Worm (Caenorhabditis elegans) whole organism, young adult: ENCODE results near the gene trap-3.

Experiments used
- B0261.1 ChIP-seq: sonication (generic microtip); optimal IDR thresholded peaks from 2 replicates; lab custom pipeline; 2016; ENCODE audit warnings: mild to moderate bottlenecking, missing genetic modification characterization, moderate library complexity, missing compliant biosample characterization
- C06A6.2 ChIP-seq: fragments of 200-800 bp; sonication (Bioruptor generic); conservative IDR thresholded peaks from 2 replicates; pipeline ENCODE4 v1.3.6; 2022; ENCODE audit warnings: missing genetic modification characterization, missing compliant biosample characterization
- C17E4.6 ChIP-seq: fragments of 200-800 bp; sonication (Bioruptor generic); IDR thresholded peaks from 2 replicates; pipeline ENCODE4 v1.3.6; 2022; ENCODE audit warnings: missing genetic modification reagents, missing genetic modification characterization, missing compliant biosample characterization
- F10E7.11 ChIP-seq: sonication (generic microtip); optimal IDR thresholded peaks from 2 replicates; lab custom pipeline; 2017; ENCODE audit warnings: mild to moderate bottlenecking, missing genetic modification characterization, moderate library complexity, missing compliant biosample characterization
- F22D6.2 ChIP-seq: sonication (generic microtip); optimal IDR thresholded peaks from 2 replicates; lab custom pipeline; 2016; ENCODE audit warnings: mild to moderate bottlenecking, missing genetic modification characterization, missing compliant biosample characterization
- F37B4.10 ChIP-seq: fragments of 200-800 bp; sonication (Bioruptor generic); IDR thresholded peaks from 2 replicates; pipeline ENCODE4 v1.3.6; 2022; ENCODE audit warnings: missing genetic modification characterization, missing compliant biosample characterization
- F49E8.2 ChIP-seq: sonication (generic microtip); optimal IDR thresholded peaks from 3 replicates; lab custom pipeline; 2017; ENCODE audit warnings: missing genetic modification characterization, mild to moderate bottlenecking, missing compliant biosample characterization, antibody characterized with exemption, moderate library complexity; ENCODE audit not compliant: insufficient read depth
- F52B5.7 ChIP-seq: sonication (generic microtip); optimal IDR thresholded peaks from 2 replicates; lab custom pipeline; 2016; ENCODE audit warnings: mild to moderate bottlenecking, missing genetic modification characterization, missing compliant biosample characterization
- F55B11.4 ChIP-seq: sonication (generic microtip); optimal IDR thresholded peaks from 2 replicates; lab custom pipeline; 2016; ENCODE audit warnings: missing compliant biosample characterization, missing genetic modification characterization, borderline replicate concordance; ENCODE audit not compliant: insufficient read depth
- K11D2.4 ChIP-seq: fragments of 200-800 bp; sonication (Bioruptor generic); IDR thresholded peaks from 2 replicates; pipeline ENCODE4 v1.3.6; 2022; ENCODE audit warnings: missing genetic modification reagents, missing genetic modification characterization, missing compliant biosample characterization
- T26A5.8 ChIP-seq: sonication (generic microtip); optimal IDR thresholded peaks from 2 replicates; lab custom pipeline; 2016; ENCODE audit warnings: missing genetic modification characterization, missing compliant biosample characterization
- Y53F4B.3 ChIP-seq: fragments of 200-800 bp; sonication (Bioruptor generic); IDR thresholded peaks from 2 replicates; pipeline ENCODE4 v1.3.6; 2022; ENCODE audit warnings: missing genetic modification reagents, missing genetic modification characterization, missing compliant biosample characterization
- Y53G8AR.9 ChIP-seq: fragments of 200-800 bp; sonication (Bioruptor generic); conservative IDR thresholded peaks from 2 replicates; pipeline ENCODE4 v1.3.6; 2022; ENCODE audit warnings: missing genetic modification reagents, missing genetic modification characterization, missing compliant biosample characterization
- Y56A3A.18 ChIP-seq: fragments of 200-800 bp; sonication (Bioruptor generic); IDR thresholded peaks from 2 replicates; pipeline ENCODE4 v1.3.6; 2022; ENCODE audit warnings: missing genetic modification reagents, missing genetic modification characterization, missing compliant biosample characterization
- attf-5 ChIP-seq: fragments of 200-800 bp; sonication (Bioruptor generic); optimal IDR thresholded peaks from 2 replicates; lab custom pipeline; 2018; ENCODE audit warnings: mild to moderate bottlenecking, missing genetic modification characterization, missing compliant biosample characterization
- attf-6 ChIP-seq: fragments of 200-800 bp; sonication (Bioruptor generic); IDR thresholded peaks from 2 replicates; pipeline ENCODE4 v1.3.6; 2022; ENCODE audit warnings: missing genetic modification reagents, missing genetic modification characterization, missing compliant biosample characterization
- ceh-100 ChIP-seq: fragments of 200-800 bp; sonication (Bioruptor generic); IDR thresholded peaks from 2 replicates; pipeline ENCODE4 v1.3.6; 2022; ENCODE audit warnings: missing genetic modification reagents, missing genetic modification characterization, missing compliant biosample characterization
- ceh-40 ChIP-seq: fragments of 200-800 bp; sonication (Bioruptor generic); IDR thresholded peaks from 2 replicates; pipeline ENCODE4 v1.3.6; 2022; ENCODE audit warnings: missing genetic modification characterization, missing compliant biosample characterization
- ceh-58 ChIP-seq: fragments of 200-800 bp; sonication (Bioruptor generic); IDR thresholded peaks from 2 replicates; pipeline ENCODE4 v1.3.6; 2022; ENCODE audit warnings: missing genetic modification characterization, missing compliant biosample characterization
- ceh-91 ChIP-seq: fragments of 200-800 bp; sonication (Bioruptor generic); IDR thresholded peaks from 2 replicates; pipeline ENCODE4 v1.3.6; 2022; ENCODE audit warnings: missing genetic modification reagents, missing genetic modification characterization, missing compliant biosample characterization
- chd-7 ChIP-seq: sonication (generic microtip); optimal IDR thresholded peaks from 2 replicates; lab custom pipeline; 2016; ENCODE audit warnings: mild to moderate bottlenecking, missing genetic modification characterization, moderate library complexity, missing compliant biosample characterization
- die-1 ChIP-seq: sonication (generic microtip); optimal IDR thresholded peaks from 2 replicates; lab custom pipeline; 2016; ENCODE audit warnings: missing genotype, mild to moderate bottlenecking, missing genetic modification characterization, missing compliant biosample characterization
- dox-1 ChIP-seq: fragments of 200-800 bp; sonication (Bioruptor generic); IDR thresholded peaks from 2 replicates; pipeline ENCODE4 v1.3.6; 2022; ENCODE audit warnings: missing genetic modification reagents, missing genetic modification characterization, missing compliant biosample characterization
- egl-44 ChIP-seq: fragments of 200-800 bp; sonication (Bioruptor generic); IDR thresholded peaks from 2 replicates; pipeline ENCODE4 v1.3.6; 2022; ENCODE audit warnings: missing genetic modification reagents, missing genetic modification characterization, missing compliant biosample characterization
- ekl-4 ChIP-seq: fragments of 200-800 bp; sonication (Bioruptor generic); IDR thresholded peaks from 2 replicates; pipeline ENCODE4 v1.3.6; 2022; ENCODE audit warnings: missing genetic modification reagents, missing genetic modification characterization, missing compliant biosample characterization
- fkh-3 ChIP-seq: sonication (generic microtip); optimal IDR thresholded peaks from 2 replicates; lab custom pipeline; 2016; ENCODE audit warnings: mild to moderate bottlenecking, missing genetic modification characterization, missing compliant biosample characterization
- gei-17 ChIP-seq: fragments of 200-800 bp; sonication (Bioruptor generic); optimal IDR thresholded peaks from 2 replicates; lab custom pipeline; 2018; ENCODE audit warnings: mild to moderate bottlenecking, missing genetic modification characterization, missing compliant biosample characterization
- him-1 ChIP-seq: sonication (generic microtip); optimal IDR thresholded peaks from 2 replicates; lab custom pipeline; 2016; ENCODE audit warnings: missing genotype, missing genetic modification reagents, missing genetic modification characterization, missing compliant biosample characterization
- hmg-20 ChIP-seq: fragments of 200-800 bp; sonication (Bioruptor generic); IDR thresholded peaks from 2 replicates; pipeline ENCODE4 v1.3.6; 2022; ENCODE audit warnings: missing genetic modification reagents, missing genetic modification characterization, missing compliant biosample characterization
- hrde-1 ChIP-seq: sonication (generic microtip); optimal IDR thresholded peaks from 2 replicates; lab custom pipeline; 2016; ENCODE audit warnings: missing genetic modification characterization, mild to moderate bottlenecking, missing compliant biosample characterization, moderate library complexity, missing genotype, missing genetic modification reagents, borderline replicate concordance
- hsf-1 ChIP-seq: fragments of 200-800 bp; sonication (Bioruptor generic); IDR thresholded peaks from 2 replicates; pipeline ENCODE4 v1.3.6; 2022; ENCODE audit warnings: missing genetic modification reagents, missing genetic modification characterization, missing compliant biosample characterization
- lag-1 ChIP-seq: fragments of 200-800 bp; sonication (Bioruptor generic); IDR thresholded peaks from 2 replicates; pipeline ENCODE4 v1.3.6; 2022; ENCODE audit warnings: missing genetic modification reagents, missing genetic modification characterization, missing compliant biosample characterization
- let-607 ChIP-seq, 2 experiments: fragments of 200-800 bp in 1 of 2; sonication (Bioruptor generic) in 1 of 2; sonication (generic microtip) in 1 of 2; optimal IDR thresholded peaks; 2 replicates each; lab custom pipeline; 2016 to 2018; ENCODE audit warnings: mild to moderate bottlenecking in 2 of 2, missing compliant biosample characterization in 2 of 2, missing genetic modification characterization in 2 of 2, moderate library complexity in 2 of 2, missing genotype in 1 of 2
- madf-6 ChIP-seq: fragments of 200-800 bp; sonication (Bioruptor generic); IDR thresholded peaks from 2 replicates; pipeline ENCODE4 v1.3.6; 2022; ENCODE audit warnings: missing genetic modification reagents, missing genetic modification characterization, missing compliant biosample characterization
- nfyb-1 ChIP-seq: fragments of 200-800 bp; sonication (Bioruptor generic); IDR thresholded peaks from 2 replicates; pipeline ENCODE4 v1.3.6; 2022; ENCODE audit warnings: missing genetic modification reagents, missing genetic modification characterization, missing compliant biosample characterization
- nhr-120 ChIP-seq: fragments of 200-800 bp; sonication (Bioruptor generic); IDR thresholded peaks from 2 replicates; pipeline ENCODE4 v1.3.6; 2022; ENCODE audit warnings: missing genetic modification characterization, missing compliant biosample characterization
- nhr-179 ChIP-seq: sonication (generic microtip); optimal IDR thresholded peaks from 2 replicates; lab custom pipeline; 2016; ENCODE audit warnings: mild to moderate bottlenecking, missing genetic modification characterization, missing compliant biosample characterization
- nhr-80 ChIP-seq: sonication (generic microtip); optimal IDR thresholded peaks from 2 replicates; lab custom pipeline; 2016; ENCODE audit warnings: missing genetic modification characterization, missing compliant biosample characterization
- nhr-90 ChIP-seq: sonication (generic microtip); optimal IDR thresholded peaks from 2 replicates; lab custom pipeline; 2016; ENCODE audit warnings: missing genotype, mild to moderate bottlenecking, missing genetic modification characterization, missing compliant biosample characterization
- pbrm-1 ChIP-seq: fragments of 200-800 bp; sonication (Bioruptor generic); IDR thresholded peaks from 2 replicates; pipeline ENCODE4 v1.3.6; 2022; ENCODE audit warnings: missing genetic modification reagents, missing genetic modification characterization, missing compliant biosample characterization
- pha-4 ChIP-seq: fragments of 150-350 bp; sonication (generic microtip); optimal IDR thresholded peaks from 2 replicates; lab custom pipeline; 2014; ENCODE audit warnings: missing biosample characterization, missing genetic modification reagents, missing genetic modification characterization
- rcor-1 ChIP-seq: fragments of 200-800 bp; sonication (Bioruptor generic); IDR thresholded peaks from 2 replicates; pipeline ENCODE4 v1.3.6; 2022; ENCODE audit warnings: missing genetic modification reagents, missing genetic modification characterization, missing compliant biosample characterization
- snpc-1.3 ChIP-seq: sonication (generic microtip); optimal IDR thresholded peaks from 2 replicates; lab custom pipeline; 2017; ENCODE audit warnings: missing genetic modification characterization, mild to moderate bottlenecking, missing compliant biosample characterization, antibody characterized with exemption, moderate library complexity, missing genotype, missing genetic modification reagents; ENCODE audit not compliant: insufficient read depth
- unc-130 ChIP-seq: sonication (generic microtip); optimal IDR thresholded peaks from 2 replicates; lab custom pipeline; 2016; ENCODE audit warnings: missing genetic modification reagents, missing genetic modification characterization, missing compliant biosample characterization
- unc-62 ChIP-seq: fragments of 150-350 bp; optimal IDR thresholded peaks from 2 replicates; lab custom pipeline; 2014; ENCODE audit warnings: missing biosample characterization, missing genetic modification reagents, missing genetic modification characterization
- ztf-18 ChIP-seq: sonication (generic microtip); optimal IDR thresholded peaks from 2 replicates; lab custom pipeline; 2016; ENCODE audit warnings: missing genotype, mild to moderate bottlenecking, missing genetic modification characterization, missing compliant biosample characterization
- ztf-25 ChIP-seq: fragments of 200-800 bp; sonication (Bioruptor generic); IDR thresholded peaks from 2 replicates; pipeline ENCODE4 v1.3.6; 2022; ENCODE audit warnings: missing genetic modification reagents, missing genetic modification characterization, missing compliant biosample characterization

Gene trap-3

DNA sequence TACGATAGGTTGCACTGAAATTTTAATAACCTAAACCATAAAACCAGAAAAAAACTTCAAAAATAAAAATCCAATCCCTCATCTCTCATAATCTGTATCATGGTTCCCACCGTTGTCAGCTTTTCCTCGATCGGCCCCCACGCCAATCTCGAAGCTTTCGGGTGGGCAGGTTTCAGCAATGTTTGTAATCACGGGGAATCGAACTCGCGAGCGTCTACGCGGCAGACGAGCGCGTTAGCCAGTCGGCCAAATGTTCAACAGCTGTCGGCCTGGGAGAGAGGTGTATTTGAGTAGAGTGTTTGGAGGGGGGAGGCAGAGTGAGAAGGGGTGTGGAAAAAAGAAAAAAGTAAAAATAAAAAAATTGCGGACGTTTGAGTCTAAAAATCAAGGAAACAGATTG, 19.2 kb downstream of the trap-3 start (continued):
- TF ChIP-seq Y53F4B.3 (no peak), hrde-1 (tag; lab: Kevin White, UChicago) (peak; percentile 74), snpc-1.3 (tag; lab: Kevin White, UChicago) (peak; percentile 83), F49E8.2 (peak; percentile 79), gei-17 (GFP tag; lab: Kevin White, UChicago) (peak; percentile 52), pbrm-1 (peak; percentile 82), attf-6 (0 out of 2 replicates have a peak, but pooled peaks have one; percentile 14), ekl-4 (GFP tag; lab: Robert Waterston, UW) (peak; percentile 80; the same call in 1 of the 2 replicates), die-1 (peak; percentile 83), unc-130 (GFP tag; lab: Kevin White, UChicago) (peak; percentile 9), rcor-1 (GFP tag; lab: Robert Waterston, UW) (peak; percentile 75), K11D2.4 (GFP tag; lab: Robert Waterston, UW) (peak; percentile 64; the same call in 1 of the 2 replicates), pha-4 (tag; lab: Kevin White, UChicago) (no peak), Y53G8AR.9 (GFP tag; lab: Robert Waterston, UW) (no peak), egl-44 (GFP tag; lab: Robert Waterston, UW) (peak; percentile 92), F22D6.2 (tag; lab: Kevin White, UChicago) (peak; percentile 52), unc-62 (GFP tag; lab: Kevin White, UChicago) (no peak), lag-1 (GFP tag; lab: Robert Waterston, UW) (no peak), dox-1 (peak; percentile 92), nhr-120 (GFP tag; lab: Robert Waterston, UW) (no peak), madf-6 (GFP tag; lab: Robert Waterston, UW) (peak; percentile 55; the same call in 1 of the 2 replicates), F55B11.4 (no peak), nhr-80 (peak; percentile 37), B0261.1 (tag; lab: Kevin White, UChicago) (peak; percentile 92), nfyb-1 (peak; percentile 85), ceh-58 (GFP tag; lab: Robert Waterston, UW) (no peak), hsf-1 (GFP tag; lab: Robert Waterston, UW) (peak; percentile 45; the same call in 1 of the 2 replicates), fkh-3 (tag; lab: Kevin White, UChicago) (no peak), chd-7 (tag; lab: Kevin White, UChicago) (peak; percentile 87), hmg-20 (peak; percentile 66; the same call in 1 of the 2 replicates), ztf-18 (tag; lab: Kevin White, UChicago) (peak; percentile 83), C06A6.2 (GFP tag; lab: Robert Waterston, UW) (peak; percentile 61; the same call in 1 of the 2 replicates), C17E4.6 (GFP tag; lab: Robert Waterston, UW) (0 out of 2 replicates have a peak, but pooled peaks have one; percentile 30), F37B4.10 (GFP tag; lab: Robert Waterston, UW) (no peak), him-1 (tag; lab: Kevin White, UChicago) (peak; percentile 94), ztf-25 (GFP tag; lab: Robert Waterston, UW) (0 out of 2 replicates have a peak, but pooled peaks have one; percentile 83), attf-5 (GFP tag; lab: Kevin White, UChicago) (peak; percentile 65), Y56A3A.18 (GFP tag; lab: Robert Waterston, UW) (peak; percentile 94), nhr-179 (tag; lab: Kevin White, UChicago) (no peak), ceh-40 (GFP tag; lab: Robert Waterston, UW) (peak; percentile 66; the same call in 1 of the 2 replicates), F10E7.11 (no peak), ceh-91 (no peak), let-607 (tag; optimal IDR thresholded peaks at IDR 0.05; lab: Kevin White, UChicago) (peak; percentile 48 to 51), nhr-90 (tag; lab: Kevin White, UChicago) (peak; percentile 90), T26A5.8 (tag; lab: Kevin White, UChicago) (peak; percentile 24), ceh-100 (GFP tag; lab: Robert Waterston, UW) (peak; percentile 54), F52B5.7 (tag; lab: Kevin White, UChicago) (peak; percentile 70)
